Fruit fly (Drosophila melanogaster) whole organism, embryonic: ENCODE measurements around the gene Tdg.

Experiments used
- CG10274 ChIP-seq: fragments of 200-800 bp; sonication (Bioruptor generic); optimal IDR thresholded peaks from 3 replicates; lab custom pipeline; 2017; ENCODE audit warnings: missing biosample characterization, mild to moderate bottlenecking, missing genetic modification characterization
- Gsc ChIP-seq: fragments of 200-800 bp; sonication (Bioruptor generic); IDR thresholded peaks from 2 replicates; pipeline ENCODE4 v1.3.6; 2022; ENCODE audit warnings: missing biosample characterization, missing genetic modification characterization
- H2.0 ChIP-seq: fragments of 200-800 bp; sonication (Bioruptor generic); IDR thresholded peaks from 2 replicates; pipeline ENCODE4 v1.3.6; 2022; ENCODE audit warnings: missing biosample characterization, missing genetic modification characterization
- Ptx1 ChIP-seq: fragments of 200-800 bp; sonication (Bioruptor generic); IDR thresholded peaks from 2 replicates; pipeline ENCODE4 v1.3.6; 2022; ENCODE audit warnings: missing biosample characterization, missing genetic modification characterization
- Sin3A ChIP-seq: fragments of >200 bp; optimal IDR thresholded peaks from 2 replicates; lab custom pipeline; 2018
- abd-A ChIP-seq: fragments of 200-800 bp; sonication (Bioruptor generic); optimal IDR thresholded peaks from 3 replicates; lab custom pipeline; 2019; ENCODE audit warnings: missing biosample characterization, mild to moderate bottlenecking, missing genetic modification characterization, moderate library complexity
- cas ChIP-seq: fragments of 200-800 bp; sonication (Bioruptor generic); IDR thresholded peaks from 2 replicates; pipeline ENCODE4 v1.3.6; 2022; ENCODE audit warnings: missing biosample characterization, missing genetic modification characterization
- gcm ChIP-seq: fragments of 200-800 bp; sonication (Bioruptor generic); optimal IDR thresholded peaks from 2 replicates; lab custom pipeline; 2019; ENCODE audit warnings: missing biosample characterization, mild to moderate bottlenecking, missing genetic modification characterization, moderate library complexity
- h ChIP-seq: fragments of >200 bp; optimal IDR thresholded peaks from 2 replicates; lab custom pipeline; 2017

The Tdg gene

dm6 chr4:488828-489560 lies 68.7 kb downstream of the Tdg start, which contains the start of gene Asator (continued):
- no peak for TF ChIP-seq cas
- TF ChIP-seq h (lab: Kevin White, UChicago): no peak
- TF ChIP-seq CG10274: peak; percentile 100
- TF ChIP-seq abd-A (tag; lab: Kevin White, UChicago): peak; percentile 91
- TF ChIP-seq H2.0 (GFP tag; lab: Robert Waterston, UW): no peak; the same call in 1 of the 2 replicates
- TF ChIP-seq Ptx1: no peak
- TF ChIP-seq Sin3A (lab: Kevin White, UChicago): no peak
- TF ChIP-seq Gsc (GFP tag; lab: Robert Waterston, UW): no peak
- peak; percentile 16 for TF ChIP-seq gcm (GFP tag; lab: Kevin White, UChicago)
